Fruit fly (Drosophila melanogaster): ENCODE data around the gene Tmf.

Tmf gene

DNA sequence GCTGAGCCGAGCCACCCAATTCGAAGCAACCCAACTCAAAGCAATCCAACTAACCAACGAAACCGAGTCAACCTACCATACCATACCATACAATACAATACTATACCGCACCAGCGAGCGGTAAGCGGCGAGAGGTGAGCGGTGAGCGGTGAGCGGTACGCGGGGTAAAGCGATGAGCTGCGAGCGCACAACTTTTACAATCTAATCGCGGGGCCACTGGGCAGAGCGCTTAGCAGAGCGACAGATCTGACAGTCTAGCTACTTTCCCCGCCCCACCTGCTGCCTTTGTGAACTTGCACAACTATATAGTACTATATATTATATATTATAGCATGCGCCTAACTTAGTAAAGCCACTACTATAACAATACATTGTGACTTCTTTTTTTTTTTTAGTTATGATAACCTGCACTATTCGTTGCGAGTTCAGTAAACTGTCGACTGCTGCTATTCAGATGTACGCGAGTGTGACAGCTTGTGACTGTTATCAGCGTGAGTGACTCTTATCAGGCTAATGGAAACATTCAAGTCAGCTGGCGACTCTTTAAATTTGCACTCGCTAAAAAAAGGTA, 43.3 kb upstream of the Tmf start (continued):
- TF ChIP-seq CG1233 (GFP tag; optimal IDR thresholded peaks at IDR 0.05) (no peak), dysf (GFP tag; IDR thresholded peaks at IDR 0.05) (peak; percentile 37; the same call in 1 of the 3 replicates), caup (GFP tag; optimal IDR thresholded peaks at IDR 0.05; ENCODE audit: severe bottlenecking) (peak; percentile 7), CG18599 (GFP tag; optimal IDR thresholded peaks at IDR 0.05) (peak; percentile 66), Drgx (GFP tag; IDR thresholded peaks at IDR 0.05) (peak; percentile 47; the same call in 1 of the 2 replicates), CG6175 (GFP tag; IDR thresholded peaks at IDR 0.05) (0 out of 3 replicates have a peak, but pooled peaks have one; percentile 17), lov (optimal IDR thresholded peaks at IDR 0.05) (no peak), lov (GFP tag; IDR thresholded peaks at IDR 0.05) (no peak), CG11093 (GFP tag; IDR thresholded peaks at IDR 0.05) (no peak), lilli (GFP tag; optimal IDR thresholded peaks at IDR 0.05) (peak; percentile 57), Hmr (GFP tag; optimal IDR thresholded peaks at IDR 0.05) (peak; percentile 52), Sry-β (GFP tag; optimal IDR thresholded peaks at IDR 0.05) (peak; percentile 88), HLHmδ (GFP tag; optimal IDR thresholded peaks at IDR 0.05) (no peak), CG15696 (tag; optimal IDR thresholded peaks at IDR 0.05) (no peak), CG4617 (GFP tag; optimal IDR thresholded peaks at IDR 0.05; ENCODE audit: borderline replicate concordance) (no peak), run (tag; optimal IDR thresholded peaks at IDR 0.05) (no peak), disco-r (GFP tag; optimal IDR thresholded peaks at IDR 0.05) (no peak), CG10267 (tag; optimal IDR thresholded peaks at IDR 0.05) (peak; percentile 20), Doc2 (GFP tag; IDR thresholded peaks at IDR 0.05) (no peak), CG6854 (GFP tag; optimal IDR thresholded peaks at IDR 0.05) (no peak), Hey (tag; optimal IDR thresholded peaks at IDR 0.05) (no peak), CG10366 (GFP tag; IDR thresholded peaks at IDR 0.05) (no peak; the same call in 1 of the 2 replicates), Oli (tag; optimal IDR thresholded peaks at IDR 0.05) (peak; percentile 46), CG6683 (GFP tag; optimal IDR thresholded peaks at IDR 0.05) (peak; percentile 24), nerfin-2 (GFP tag; IDR thresholded peaks at IDR 0.05; ENCODE audit: partially characterized antibody) (no peak), CG2116 (GFP tag; optimal IDR thresholded peaks at IDR 0.05) (no peak), Deaf1 (tag; optimal IDR thresholded peaks at IDR 0.05) (peak; percentile 13), CG7786 (GFP tag; optimal IDR thresholded peaks at IDR 0.05) (no peak), CG12299 (tag; optimal IDR thresholded peaks at IDR 0.05) (no peak), CG14965 (GFP tag; optimal IDR thresholded peaks at IDR 0.05; ENCODE audit: borderline replicate concordance) (no peak), Lpt (GFP tag; optimal IDR thresholded peaks at IDR 0.05) (no peak), tin (GFP tag; optimal IDR thresholded peaks at IDR 0.05) (no peak), CG30431 (GFP tag; optimal IDR thresholded peaks at IDR 0.05) (peak; percentile 14), twi (tag; optimal IDR thresholded peaks at IDR 0.05) (no peak), ems (GFP tag; optimal IDR thresholded peaks at IDR 0.05) (no peak), CG11456 (GFP tag; IDR thresholded peaks at IDR 0.05) (no peak), ranshi (GFP tag; IDR thresholded peaks at IDR 0.05) (no peak), CG11504 (tag; optimal IDR thresholded peaks at IDR 0.05) (peak; percentile 47), Dp (GFP tag; optimal IDR thresholded peaks at IDR 0.05) (no peak), Six4 (GFP tag; optimal IDR thresholded peaks at IDR 0.05) (peak; percentile 9), B-H1 (GFP tag; IDR thresholded peaks at IDR 0.05) (peak; percentile 51; the same call in 2 of the 3 replicates), kay (GFP tag; optimal IDR thresholded peaks at IDR 0.05) (peak; percentile 6), Stat92E (GFP tag; optimal IDR thresholded peaks at IDR 0.05) (no peak), CG18476 (GFP tag; optimal IDR thresholded peaks at IDR 0.05) (no peak), gcm (GFP tag; optimal IDR thresholded peaks at IDR 0.05) (peak; percentile 28), sd (tag; optimal IDR thresholded peaks at IDR 0.05) (peak; percentile 18), MESR4 (GFP tag; optimal IDR thresholded peaks at IDR 0.05) (no peak), nau (GFP tag; optimal IDR thresholded peaks at IDR 0.05) (no peak), CG8089 (GFP tag; optimal IDR thresholded peaks at IDR 0.05) (no peak)

Measured in whole organism, embryonic.